Fruit fly (Drosophila melanogaster) whole organism, embryonic: ENCODE data around the gene Kmn1.

Source experiments
- CG12155 ChIP-seq: fragments of 200-800 bp; sonication (Bioruptor generic); optimal IDR thresholded peaks from 3 replicates; lab custom pipeline; 2016; ENCODE audit warnings: missing biosample characterization, missing genetic modification characterization
- CG12744 ChIP-seq: fragments of 200-800 bp; sonication (Bioruptor generic); optimal IDR thresholded peaks from 2 replicates; lab custom pipeline; 2016; ENCODE audit warnings: missing biosample characterization, missing genetic modification characterization
- CG30431 ChIP-seq: fragments of 200-800 bp; sonication (Bioruptor generic); optimal IDR thresholded peaks from 2 replicates; lab custom pipeline; 2017; ENCODE audit warnings: missing biosample characterization, missing genetic modification characterization
- CG3281 ChIP-seq: fragments of 200-800 bp; sonication (Bioruptor generic); optimal IDR thresholded peaks from 3 replicates; lab custom pipeline; 2017; ENCODE audit warnings: missing biosample characterization, mild to moderate bottlenecking, missing genetic modification characterization
- CG34422 ChIP-seq: fragments of 200-800 bp; sonication (Bioruptor generic); IDR thresholded peaks from 3 replicates; pipeline ENCODE4 v1.3.6; 2022; ENCODE audit warnings: missing biosample characterization, missing genetic modification characterization
- CTCF ChIP-seq: fragments of 200-800 bp; sonication (Bioruptor generic); optimal IDR thresholded peaks from 2 replicates; lab custom pipeline; 2017; ENCODE audit warnings: missing biosample characterization, mild to moderate bottlenecking, missing genetic modification characterization, moderate library complexity
- CrebB ChIP-seq: fragments of 200-800 bp; sonication (Bioruptor generic); optimal IDR thresholded peaks from 3 replicates; lab custom pipeline; 2018; ENCODE audit warnings: missing biosample characterization, mild to moderate bottlenecking, missing genetic modification characterization
- Nf-YA ChIP-seq: fragments of 200-800 bp; sonication (Bioruptor generic); IDR thresholded peaks from 2 replicates; pipeline ENCODE4 v1.3.6; 2022; ENCODE audit warnings: missing biosample characterization, missing genetic modification characterization
- caup ChIP-seq: fragments of 200-800 bp; sonication (Bioruptor generic); optimal IDR thresholded peaks from 3 replicates; lab custom pipeline; 2017; ENCODE audit warnings: missing biosample characterization, mild to moderate bottlenecking, missing genetic modification characterization, moderate library complexity; ENCODE audit not compliant: severe bottlenecking
- h ChIP-seq: fragments of >200 bp; optimal IDR thresholded peaks from 2 replicates; lab custom pipeline; 2017
- kah ChIP-seq: fragments of 200-800 bp; sonication (Bioruptor generic); optimal IDR thresholded peaks from 2 replicates; lab custom pipeline; 2018; ENCODE audit warnings: missing biosample characterization, mild to moderate bottlenecking, missing genetic modification characterization
- maf-S ChIP-seq: fragments of 200-800 bp; sonication (Bioruptor generic); optimal IDR thresholded peaks from 2 replicates; lab custom pipeline; 2016; ENCODE audit warnings: missing biosample characterization, missing genetic modification characterization
- psq ChIP-seq: fragments of 200-800 bp; sonication (Bioruptor generic); optimal IDR thresholded peaks from 2 replicates; lab custom pipeline; 2017; ENCODE audit warnings: missing biosample characterization, missing genetic modification characterization
- sna ChIP-seq: fragments of 200-800 bp; sonication (Bioruptor generic); IDR thresholded peaks from 2 replicates; pipeline ENCODE4 v1.3.6; 2022; ENCODE audit warnings: missing biosample characterization, missing genetic modification characterization; ENCODE audit not compliant: partially characterized antibody

dm6 chrX:11528026-11528702 is 44.1 kb downstream of the Kmn1 start:
- TF ChIP-seq CG30431 (GFP tag; lab: Kevin White, UChicago) (peak; percentile 68), CG12155 (GFP tag; lab: Kevin White, UChicago) (peak; percentile 31), caup (peak; percentile 12), Nf-YA (GFP tag; lab: Robert Waterston, UW) (peak; percentile 48; the same call in 1 of the 2 replicates), psq (GFP tag; lab: Kevin White, UChicago) (no peak), maf-S (no peak), CG34422 (GFP tag; lab: Robert Waterston, UW) (no peak; the same call in 2 of the 3 replicates), CG3281 (GFP tag; lab: Kevin White, UChicago) (peak; percentile 7), h (lab: Kevin White, UChicago) (no peak), CrebB (tag; lab: Kevin White, UChicago) (peak; percentile 54), CG12744 (GFP tag; lab: Kevin White, UChicago) (no peak), kah (peak; percentile 66), CTCF (peak; percentile 54), sna (no peak)
